Worm (Caenorhabditis elegans): Measurements from ENCODE around the gene cpg-9.
A peak's percentile ranks its signal among the peaks of the same experiment; 100 is the strongest.

DNA sequence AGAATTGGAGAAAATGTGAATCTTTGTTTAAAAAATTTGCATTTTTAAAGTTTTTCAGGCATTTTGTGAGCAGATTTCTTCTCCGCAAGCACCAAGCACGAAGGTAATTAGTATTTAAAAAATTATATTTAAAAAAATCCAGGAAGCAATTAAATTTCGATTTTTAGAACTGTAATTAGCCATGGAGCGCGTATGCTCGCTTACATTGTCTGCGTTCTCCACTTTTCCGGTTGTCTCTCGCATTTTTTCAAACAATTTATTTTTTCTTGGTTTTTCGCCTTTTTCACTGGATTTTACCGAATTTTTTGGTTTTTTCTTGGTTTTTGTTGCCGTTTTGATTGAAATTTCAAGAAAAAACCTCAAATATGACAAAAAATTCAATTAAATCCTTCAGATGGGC is 14.7 kb downstream of the cpg-9 start:
- TF ChIP-seq mab-5 (tag; optimal IDR thresholded peaks at IDR 0.05) (no peak), lin-13 (GFP tag; optimal IDR thresholded peaks at IDR 0.05) (peak; percentile 28)
